Worm (Caenorhabditis elegans) whole organism, dauer: Measurements from ENCODE around the gene idh-2.

Experiments used
- unc-62 ChIP-seq: sonication (generic microtip); optimal IDR thresholded peaks from 2 replicates; lab custom pipeline; 2017; ENCODE audit warnings: missing biosample characterization, missing genetic modification reagents, missing genetic modification characterization

The idh-2 gene

ce11 chrX:11215420-11216050 lies at the start of gene idh-2, which contains the start of gene C34F6.7:
Gene idh-2 (plus strand): TSS chrX:11216000.
Gene C34F6.7 (minus strand): TSS chrX:11215470.
- no peak for TF ChIP-seq unc-62 (GFP tag; lab: Kevin White, UChicago)

DNA sequence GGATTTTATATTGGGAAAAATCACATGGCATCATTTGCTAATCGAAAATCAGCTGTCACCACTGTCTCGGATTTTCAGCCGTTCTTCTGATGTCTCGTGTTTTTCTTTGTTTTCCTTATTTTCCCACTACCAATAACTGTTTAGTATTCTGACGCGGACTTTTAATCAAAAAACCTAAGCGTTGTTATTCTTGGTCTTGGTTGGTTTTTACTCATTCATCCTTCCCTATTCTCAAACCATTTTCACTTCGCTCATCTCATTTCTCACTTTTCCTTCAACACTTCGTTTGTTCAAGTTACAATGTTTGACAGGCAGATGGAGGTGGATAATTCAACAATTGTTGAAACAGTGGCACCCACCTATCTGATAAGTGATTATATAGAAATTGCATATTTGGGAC lies 37.2 kb upstream of the idh-2 start, which contains the start of gene gnrr-6:
TSS of gene gnrr-6 (plus strand) at position 301 of the 400 bp plus-strand sequence.
- no peak for TF ChIP-seq unc-62 (GFP tag; lab: Kevin White, UChicago)

DNA sequence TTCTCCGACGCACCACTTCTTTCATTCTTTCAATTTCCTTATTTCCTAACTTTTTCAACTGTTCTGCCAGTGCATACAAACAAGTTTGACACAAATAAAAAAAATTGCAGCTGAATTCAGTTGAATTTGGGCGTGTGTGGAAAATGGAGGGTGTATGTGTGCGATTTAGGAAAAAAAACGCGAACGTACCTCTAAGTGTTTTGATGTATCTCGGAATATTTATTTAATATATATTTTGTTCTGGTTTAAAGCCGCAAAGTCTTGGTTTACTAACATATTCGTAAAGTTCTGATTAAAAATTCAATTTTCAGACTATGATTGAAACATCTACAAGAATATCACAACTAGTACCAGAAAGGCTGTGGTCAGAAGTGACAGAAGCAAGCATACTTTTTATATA lies 30.3 kb upstream of the idh-2 start, which contains the start of gene gnrr-7:
TSS of gene gnrr-7 (plus strand) at position 301 of the 400 bp plus-strand sequence.
- TF ChIP-seq unc-62 (GFP tag; lab: Kevin White, UChicago), result no peak

- no peak for TF ChIP-seq unc-62 (GFP tag; lab: Kevin White, UChicago)
These were observed 26.3 kb upstream of the idh-2 start, which contains the start of gene F13D2.1 for ce11 chrX:11189515-11189914. Gene F13D2.1 (minus strand): TSS chrX:11189615.

- TF ChIP-seq unc-62 (GFP tag; lab: Kevin White, UChicago), result no peak
These were observed 25.4 kb upstream of the idh-2 start for ce11 chrX:11190443-11190842.

DNA sequence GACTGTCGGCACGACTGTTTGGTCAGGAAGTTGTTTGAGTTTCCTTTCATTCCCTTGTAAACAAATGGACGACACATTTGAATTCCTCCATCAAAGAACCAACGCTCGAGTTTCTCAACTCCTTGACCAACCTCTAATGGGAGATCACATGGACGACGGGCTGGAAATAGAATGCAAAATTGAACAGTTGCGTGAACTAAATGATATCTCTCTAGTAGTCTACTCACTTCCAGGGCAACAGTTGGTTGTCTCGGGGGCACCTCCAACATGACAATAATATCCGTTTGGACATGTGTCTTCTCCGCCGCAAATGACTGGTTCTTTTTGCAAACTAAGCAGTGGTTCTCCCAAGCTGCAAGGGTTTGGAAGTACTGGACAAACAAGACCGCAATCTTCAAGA lies 22.1 kb upstream of the idh-2 start:
- TF ChIP-seq unc-62 (GFP tag; lab: Kevin White, UChicago), result no peak

- no peak for TF ChIP-seq unc-62 (GFP tag; lab: Kevin White, UChicago)
These were observed 19.1 kb upstream of the idh-2 start, which contains the start of gene C34F6.1 for ce11 chrX:11196741-11197140. Gene C34F6.1 (minus strand): TSS chrX:11196841.

- no peak for TF ChIP-seq unc-62 (GFP tag; lab: Kevin White, UChicago)
These were observed 16.6 kb upstream of the idh-2 start, which contains the start of gene col-178 for ce11 chrX:11199155-11199554. Gene col-178 (plus strand): TSS chrX:11199455.

DNA sequence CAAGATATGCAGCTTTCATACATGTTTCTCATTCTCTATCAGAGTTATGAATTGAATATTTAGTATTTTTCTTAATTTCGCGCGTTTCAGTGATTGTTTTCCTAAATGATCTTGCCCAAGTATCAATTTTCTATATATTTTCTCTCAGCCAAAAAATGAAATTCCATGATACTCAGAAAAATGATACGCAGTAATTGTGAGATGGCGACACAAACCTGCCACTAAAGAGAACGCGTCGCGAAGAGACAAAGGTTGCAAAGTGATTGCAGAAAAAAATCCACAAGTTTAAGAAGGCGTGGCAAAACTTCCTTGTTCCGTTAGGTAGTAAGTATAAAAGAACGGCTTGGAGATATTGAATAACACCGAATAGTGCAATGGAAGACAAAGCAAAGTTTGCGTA lies 14.6 kb upstream of the idh-2 start, which contains the start of gene col-179:
TSS of gene col-179 (plus strand) at position 301 of the 400 bp plus-strand sequence.
- no peak for TF ChIP-seq unc-62 (GFP tag; lab: Kevin White, UChicago)

DNA sequence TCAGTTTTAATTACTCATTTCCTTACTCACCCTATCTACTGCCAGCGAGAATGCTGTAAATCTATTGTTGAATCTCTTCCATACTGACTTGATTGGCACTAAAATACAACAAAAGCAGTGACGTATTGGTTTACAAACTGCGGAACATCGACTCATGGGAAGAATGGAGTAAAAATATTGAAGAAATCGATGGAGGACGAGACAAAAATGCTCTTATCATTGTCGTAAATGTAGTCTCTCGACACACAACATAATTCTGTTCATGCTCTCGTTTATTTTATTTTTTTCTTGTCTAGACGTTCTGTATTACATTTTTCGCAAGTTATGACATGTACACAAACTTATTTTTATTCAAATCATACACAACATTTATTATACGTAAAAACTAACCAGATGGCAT lies 12.0 kb upstream of the idh-2 start, which contains the start of gene C34F6.11:
TSS of gene C34F6.11 (minus strand) at position 160 of the 400 bp plus-strand sequence.
- no peak for TF ChIP-seq unc-62 (GFP tag; lab: Kevin White, UChicago)

DNA sequence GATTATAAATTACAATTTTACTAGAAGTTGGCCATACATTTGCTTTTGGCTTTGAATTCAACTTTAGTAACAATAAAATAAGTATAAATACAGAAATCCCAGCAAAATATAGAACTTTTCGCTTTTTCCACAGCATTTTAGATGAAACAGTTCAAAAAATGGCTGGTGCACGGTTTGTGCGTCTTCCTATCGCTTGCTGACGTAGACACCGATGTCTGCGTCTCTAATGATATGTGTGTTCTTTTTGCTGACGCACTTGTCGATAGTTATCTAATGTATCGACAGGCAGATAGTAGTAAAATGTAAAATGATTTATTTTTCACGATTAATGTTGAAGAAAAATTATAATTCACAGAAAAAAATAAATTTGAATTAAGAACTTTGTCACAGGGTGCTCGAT lies 8.8 kb upstream of the idh-2 start, which contains the start of gene hst-2:
TSS of gene hst-2 (minus strand) at position 203 of the 400 bp plus-strand sequence.
- TF ChIP-seq unc-62 (GFP tag; lab: Kevin White, UChicago), result no peak

ce11 chrX:11208788-11209187 lies 7.0 kb upstream of the idh-2 start, which contains the start of gene C34F6.5:
Gene C34F6.5 (minus strand): TSS chrX:11208888.
- TF ChIP-seq unc-62 (GFP tag; lab: Kevin White, UChicago), result no peak

ce11 chrX:11210417-11210816 lies 5.4 kb upstream of the idh-2 start:
- no peak for TF ChIP-seq unc-62 (GFP tag; lab: Kevin White, UChicago)

DNA sequence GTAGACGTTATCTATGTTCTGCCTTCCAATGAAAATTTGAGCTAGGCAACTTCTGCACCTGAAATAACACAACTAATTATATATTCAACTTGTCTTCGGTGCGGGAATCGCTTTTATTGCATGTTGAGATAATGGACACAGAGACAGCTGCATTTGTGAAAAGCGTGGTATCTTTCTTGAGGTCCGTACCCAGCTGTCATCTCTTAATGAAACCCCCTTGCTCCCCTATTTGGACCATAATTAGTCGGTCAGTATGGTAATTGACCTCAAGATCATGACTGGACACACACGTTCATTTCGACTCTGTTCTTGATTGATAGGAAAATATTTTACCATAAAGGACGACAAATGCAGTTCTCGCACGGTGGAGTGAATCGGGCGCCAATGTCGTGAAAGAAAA lies 4.4 kb upstream of the idh-2 start:
- TF ChIP-seq unc-62 (GFP tag; lab: Kevin White, UChicago), result no peak

DNA sequence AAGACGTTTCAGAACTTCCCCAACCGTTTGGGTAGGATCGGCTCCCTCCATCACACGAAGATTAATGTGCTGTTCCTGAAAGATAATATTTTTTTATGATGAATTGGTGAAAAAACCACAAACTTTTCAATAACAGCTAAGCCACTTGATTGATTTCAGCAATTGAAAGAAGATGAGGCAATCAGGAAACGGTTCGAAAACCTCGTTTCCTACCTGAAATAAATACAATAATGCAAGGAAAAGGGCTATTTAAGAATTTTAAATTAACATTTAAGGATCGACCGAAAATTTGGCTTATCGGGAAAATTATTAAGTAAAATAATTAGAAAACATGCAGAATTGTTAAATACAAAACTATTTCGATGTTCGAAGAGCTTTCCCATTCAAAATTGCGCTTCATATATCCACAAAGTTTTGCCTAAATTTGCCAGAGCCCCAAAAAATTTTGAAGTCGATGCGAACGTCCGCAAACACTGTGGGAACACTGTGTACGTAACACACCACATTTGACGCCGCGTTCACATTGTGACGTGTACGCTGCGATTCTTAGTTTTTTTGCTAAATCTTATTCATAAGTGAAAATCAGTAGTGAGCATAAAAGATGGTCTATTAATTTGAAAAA lies 6.9 kb downstream of the idh-2 start, which contains the start of gene C34F6.9:
TSS of gene C34F6.9 (minus strand) at position 51 of the 622 bp plus-strand sequence.
- TF ChIP-seq unc-62 (GFP tag; lab: Kevin White, UChicago), result no peak

DNA sequence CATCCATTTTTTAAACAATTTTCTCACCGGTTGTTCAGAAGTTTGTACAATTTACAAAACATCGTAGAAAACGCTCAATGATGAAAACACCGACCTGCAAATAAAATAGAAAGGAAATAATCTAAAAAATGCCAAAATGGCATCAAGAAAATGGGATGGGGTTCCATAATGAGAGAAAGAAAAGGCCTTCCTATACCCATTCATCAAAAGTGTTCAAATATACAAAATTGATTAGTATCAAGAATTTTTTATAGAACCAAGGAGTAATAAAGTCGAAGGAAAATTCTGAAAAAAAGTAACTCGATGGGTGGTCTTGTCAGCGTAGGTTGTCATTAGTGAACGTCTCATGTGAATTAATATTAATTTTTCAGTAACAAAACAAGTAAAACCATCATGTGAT lies 10.8 kb downstream of the idh-2 start, which contains the start of gene C34F6.12:
TSS of gene C34F6.12 (minus strand) at position 101 of the 400 bp plus-strand sequence.
- no peak for TF ChIP-seq unc-62 (GFP tag; lab: Kevin White, UChicago)
